Worm (Caenorhabditis elegans) whole organism, L4/young adult: ENCODE data around the gene C06H5.12.

Experiments
- W03F9.2 ChIP-seq: fragments of 150-350 bp; optimal IDR thresholded peaks from 2 replicates; lab custom pipeline; 2014; ENCODE audit warnings: missing biosample characterization, missing genetic modification characterization
- dao-5 ChIP-seq: sonication (generic microtip); optimal IDR thresholded peaks from 2 replicates; lab custom pipeline; 2016; ENCODE audit warnings: missing genotype, missing genetic modification characterization, moderate library complexity, missing compliant biosample characterization
- him-1 ChIP-seq: sonication (generic microtip); optimal IDR thresholded peaks from 2 replicates; lab custom pipeline; 2016; ENCODE audit warnings: missing genotype, missing genetic modification reagents, missing genetic modification characterization, missing compliant biosample characterization

DNA sequence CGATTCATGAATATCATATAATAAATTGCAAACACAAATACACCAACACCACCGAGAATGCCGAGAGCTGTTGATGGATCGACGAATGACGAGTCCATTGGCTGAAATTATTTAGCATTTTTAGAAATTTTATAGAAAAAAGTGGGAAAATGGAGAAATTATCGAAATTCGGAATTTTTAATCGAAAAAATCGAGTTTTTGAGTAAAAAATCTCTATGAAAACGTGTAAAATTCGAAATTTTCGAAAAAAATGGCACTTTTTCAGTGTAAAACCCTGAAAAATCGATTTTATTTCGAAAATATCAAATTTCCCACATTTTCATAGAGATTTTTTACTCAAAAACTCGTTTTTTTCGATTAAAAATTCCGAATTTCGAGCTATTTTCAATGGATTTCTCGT is 38.7 kb upstream of the C06H5.12 start, which contains the start of gene tcc-1:
- TF ChIP-seq him-1 (no peak), W03F9.2 (tag; lab: Kevin White, UChicago) (no peak), dao-5 (no peak)
